Worm (Caenorhabditis elegans) whole organism, L4 larva: ENCODE data around the gene ptp-3.

Experiments
- R02D3.7 ChIP-seq: fragments of 150-350 bp; sonication (generic microtip); optimal IDR thresholded peaks from 3 replicates; lab custom pipeline; 2014; ENCODE audit warnings: missing biosample characterization, missing genetic modification characterization
- ZK546.5 ChIP-seq, 2 experiments: sonication (generic microtip); optimal IDR thresholded peaks; 2 replicates each; lab custom pipeline; 2017; ENCODE audit warnings: missing biosample characterization in 2 of 2, missing genetic modification characterization in 2 of 2
- ces-1 ChIP-seq: fragments of 150-350 bp; sonication (generic microtip); optimal IDR thresholded peaks from 4 replicates; lab custom pipeline; 2014; ENCODE audit warnings: missing biosample characterization, missing genetic modification reagents, missing genetic modification characterization
- nhr-77 ChIP-seq: fragments of 150-350 bp; optimal IDR thresholded peaks from 2 replicates; lab custom pipeline; 2014; ENCODE audit warnings: missing biosample characterization, missing genetic modification characterization
- unc-39 ChIP-seq: sonication (generic microtip); optimal IDR thresholded peaks from 2 replicates; lab custom pipeline; 2017; ENCODE audit warnings: missing biosample characterization, missing genetic modification characterization
- ztf-7 ChIP-seq: fragments of 150-350 bp; optimal IDR thresholded peaks from 2 replicates; lab custom pipeline; 2014; ENCODE audit warnings: missing biosample characterization, missing genetic modification characterization

DNA sequence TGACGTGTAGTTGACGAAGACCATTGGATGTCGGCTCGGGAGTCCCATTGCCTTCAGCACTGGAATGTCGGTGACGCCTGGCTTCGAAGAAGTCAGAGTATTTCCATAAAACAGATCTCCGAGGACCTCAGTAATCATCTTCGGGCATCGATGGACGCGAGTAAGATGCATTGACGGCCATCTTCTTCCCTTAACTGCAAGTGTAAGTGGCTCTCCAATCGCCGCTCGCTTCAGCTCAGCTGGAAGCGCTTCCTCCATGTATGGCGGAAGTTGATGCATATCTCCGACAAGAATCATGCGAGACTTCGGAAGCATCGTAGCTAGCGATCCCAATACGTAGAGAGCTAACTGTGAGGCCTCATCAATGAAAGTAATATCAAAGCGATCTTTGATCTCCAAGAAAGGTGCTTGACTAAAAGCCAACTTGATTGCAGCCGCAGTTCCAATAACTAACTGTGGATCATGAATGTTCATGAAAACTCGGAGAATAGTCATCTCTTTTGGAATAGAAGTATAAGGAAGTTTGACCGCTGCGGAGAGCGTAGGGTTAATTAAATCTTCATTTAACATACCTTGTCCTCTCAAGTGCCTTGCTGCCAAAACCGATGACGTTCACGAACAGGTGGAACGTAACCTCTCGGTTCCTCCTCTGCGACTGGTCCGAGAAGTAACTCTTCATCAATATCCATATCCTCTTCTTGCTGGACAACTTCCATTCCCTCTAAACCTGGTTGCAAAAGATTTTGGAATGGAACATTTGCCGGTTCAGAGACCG, 41.2 kb upstream of the ptp-3 start:
- TF ChIP-seq ztf-7 (tag; lab: Kevin White, UChicago) = no peak
- no peak for TF ChIP-seq unc-39 (tag; lab: Kevin White, UChicago)
- TF ChIP-seq ces-1 (GFP tag; lab: Kevin White, UChicago) = no peak
- TF ChIP-seq nhr-77 (tag; lab: Kevin White, UChicago) = no peak
- TF ChIP-seq ZK546.5 (tag; optimal IDR thresholded peaks at IDR 0.05; lab: Kevin White, UChicago) = no peak
- TF ChIP-seq R02D3.7 (tag; lab: Kevin White, UChicago) = no peak
